Fruit fly (Drosophila melanogaster) whole organism, pupa: ENCODE data around the gene E2f2.

Source experiments
- CG10348 ChIP-seq: fragments of 200-800 bp; sonication (Bioruptor generic); IDR thresholded peaks from 2 replicates; pipeline ENCODE4 v1.3.6; 2022; ENCODE audit warnings: missing biosample characterization, missing genetic modification characterization
- CG12605 ChIP-seq: fragments of 200-800 bp; sonication (Bioruptor generic); IDR thresholded peaks from 2 replicates; pipeline ENCODE4 v1.3.6; 2022; ENCODE audit warnings: missing biosample characterization, missing genetic modification characterization
- CG13204 ChIP-seq: fragments of 200-800 bp; sonication (Bioruptor generic); optimal IDR thresholded peaks from 2 replicates; lab custom pipeline; 2018; ENCODE audit warnings: missing biosample characterization, mild to moderate bottlenecking, missing genetic modification characterization, moderate library complexity
- CG14655 ChIP-seq: fragments of 200-800 bp; sonication (Bioruptor generic); optimal IDR thresholded peaks from 3 replicates; lab custom pipeline; 2017; ENCODE audit warnings: mild to moderate bottlenecking, missing biosample characterization, missing genetic modification reagents, missing genetic modification characterization
- CG15710 ChIP-seq: fragments of 200-800 bp; sonication (Bioruptor generic); optimal IDR thresholded peaks from 2 replicates; lab custom pipeline; 2018; ENCODE audit warnings: missing biosample characterization, mild to moderate bottlenecking, missing genetic modification characterization, moderate library complexity
- CG17806 ChIP-seq: fragments of 200-800 bp; sonication (Bioruptor generic); optimal IDR thresholded peaks from 2 replicates; lab custom pipeline; 2018; ENCODE audit warnings: missing biosample characterization, mild to moderate bottlenecking, missing genetic modification characterization, moderate library complexity
- CG32121 ChIP-seq: fragments of 200-800 bp; sonication (Bioruptor generic); IDR thresholded peaks from 2 replicates; pipeline ENCODE4 v1.3.6; 2022; ENCODE audit warnings: missing biosample characterization, missing genetic modification characterization
- CG34367 ChIP-seq: fragments of 200-800 bp; sonication (Bioruptor generic); optimal IDR thresholded peaks from 2 replicates; lab custom pipeline; 2018; ENCODE audit warnings: missing biosample characterization, mild to moderate bottlenecking, missing genetic modification characterization
- CG4496 ChIP-seq: fragments of 200-800 bp; sonication (Bioruptor generic); IDR thresholded peaks from 3 replicates; pipeline ENCODE4 v1.3.6; 2022; ENCODE audit warnings: missing biosample characterization, missing genetic modification characterization
- CG8159 ChIP-seq: fragments of 200-800 bp; sonication (Bioruptor generic); optimal IDR thresholded peaks from 3 replicates; lab custom pipeline; 2018; ENCODE audit warnings: missing biosample characterization, mild to moderate bottlenecking, missing genetic modification characterization, moderate library complexity
- CG8301 ChIP-seq: fragments of 200-800 bp; sonication (Bioruptor generic); optimal IDR thresholded peaks from 2 replicates; lab custom pipeline; 2018; ENCODE audit warnings: missing biosample characterization, mild to moderate bottlenecking, missing genetic modification characterization
- CG9948 ChIP-seq: fragments of 200-800 bp; sonication (Bioruptor generic); optimal IDR thresholded peaks from 2 replicates; lab custom pipeline; 2018; ENCODE audit warnings: missing biosample characterization, mild to moderate bottlenecking, missing genetic modification characterization, moderate library complexity
- D1 ChIP-seq: fragments of 200-800 bp; sonication (Bioruptor generic); optimal IDR thresholded peaks from 2 replicates; lab custom pipeline; 2018; ENCODE audit warnings: missing biosample characterization, mild to moderate bottlenecking, missing genetic modification characterization, moderate library complexity
- EcR ChIP-seq: fragments of 200-800 bp; sonication (Bioruptor generic); optimal IDR thresholded peaks from 3 replicates; lab custom pipeline; 2019; ENCODE audit warnings: missing biosample characterization, missing genetic modification characterization, mild to moderate bottlenecking, moderate library complexity, missing genetic modification reagents
- Ets98B ChIP-seq: fragments of 200-800 bp; sonication (Bioruptor generic); IDR thresholded peaks from 2 replicates; pipeline ENCODE4 v1.3.6; 2022; ENCODE audit warnings: missing biosample characterization, missing genetic modification characterization
- Pif1A ChIP-seq: fragments of 200-800 bp; sonication (Bioruptor generic); optimal IDR thresholded peaks from 3 replicates; lab custom pipeline; 2016; ENCODE audit warnings: missing biosample characterization, missing genetic modification characterization
- Pif1B ChIP-seq: fragments of 200-800 bp; sonication (Bioruptor generic); optimal IDR thresholded peaks from 3 replicates; lab custom pipeline; 2016; ENCODE audit warnings: missing biosample characterization, missing genetic modification characterization
- Snoo ChIP-seq: fragments of 200-800 bp; sonication (Bioruptor generic); optimal IDR thresholded peaks from 3 replicates; lab custom pipeline; 2017; ENCODE audit warnings: missing biosample characterization, mild to moderate bottlenecking, missing genetic modification characterization, inconsistent platforms
- fd96Ca ChIP-seq: fragments of 200-800 bp; sonication (Bioruptor generic); IDR thresholded peaks from 3 replicates; pipeline ENCODE4 v1.3.6; 2022; ENCODE audit warnings: missing biosample characterization, missing genetic modification characterization
- gl ChIP-seq: fragments of 200-800 bp; sonication (Bioruptor generic); optimal IDR thresholded peaks from 2 replicates; lab custom pipeline; 2018; ENCODE audit warnings: missing biosample characterization, mild to moderate bottlenecking, missing genetic modification characterization
- rn ChIP-seq: fragments of 200-800 bp; sonication (Bioruptor generic); IDR thresholded peaks from 2 replicates; pipeline ENCODE4 v1.3.6; 2022; ENCODE audit warnings: missing biosample characterization, missing genetic modification characterization

The E2f2 gene

dm6 chr2L:21156156-21157040 is at the start of gene E2f2, which contains the start of gene Mpp6:
Gene E2f2, minus strand, starts transcription at chr2L:21156749.
Gene Mpp6, plus strand, starts transcription at chr2L:21156288.
- peak; percentile 4 for TF ChIP-seq CG15710 (tag; lab: Kevin White, UChicago)
- TF ChIP-seq Snoo = peak; percentile 27
- TF ChIP-seq CG10348 (GFP tag; lab: Robert Waterston, UW) = no peak
- TF ChIP-seq rn (GFP tag; lab: Robert Waterston, UW) = peak; percentile 31; the same call in 1 of the 2 replicates
- peak; percentile 29; the same call in 1 of the 2 replicates for TF ChIP-seq Ets98B
- no peak for TF ChIP-seq D1 (tag; lab: Kevin White, UChicago)
- no peak for TF ChIP-seq Pif1A (GFP tag; lab: Kevin White, UChicago)
- TF ChIP-seq CG13204 = no peak

dm6 chr2L:21206193-21206592 is 49.6 kb upstream of the E2f2 start, which contains the start of gene clumsy:
Gene clumsy, plus strand, starts transcription at chr2L:21206493.
- TF ChIP-seq CG10348 (GFP tag; lab: Robert Waterston, UW) = no peak
- no peak for TF ChIP-seq CG17806 (tag; lab: Kevin White, UChicago)
- 0 out of 3 replicates have a peak, but pooled peaks have one; percentile 23 for TF ChIP-seq CG4496 (GFP tag; lab: Robert Waterston, UW)

dm6 chr2L:21202702-21203101 is 46.2 kb upstream of the E2f2 start, which contains the start of gene CG31988:
Gene CG31988, minus strand, starts transcription at chr2L:21202802.
- TF ChIP-seq EcR (GFP tag; lab: Kevin White, UChicago) (no peak), CG32121 (GFP tag; lab: Robert Waterston, UW) (no peak), CG13204 (no peak), Pif1A (GFP tag; lab: Kevin White, UChicago) (no peak), gl (tag; lab: Kevin White, UChicago) (no peak)

dm6 chr2L:21200275-21200674 is 43.7 kb upstream of the E2f2 start, which contains the start of gene CG31624:
Gene CG31624, minus strand, starts transcription at chr2L:21200375.
- TF ChIP-seq CG15710 (tag; lab: Kevin White, UChicago) (no peak), CG14655 (no peak), fd96Ca (no peak), Pif1A (GFP tag; lab: Kevin White, UChicago) (no peak), gl (tag; lab: Kevin White, UChicago) (no peak), CG12605 (GFP tag; lab: Robert Waterston, UW) (no peak), CG8159 (no peak), Snoo (no peak), CG32121 (GFP tag; lab: Robert Waterston, UW) (no peak), rn (GFP tag; lab: Robert Waterston, UW) (no peak), CG10348 (GFP tag; lab: Robert Waterston, UW) (no peak), CG9948 (no peak), CG17806 (tag; lab: Kevin White, UChicago) (no peak), Ets98B (no peak), CG13204 (no peak), CG8301 (tag; lab: Kevin White, UChicago) (no peak), Pif1B (GFP tag; lab: Kevin White, UChicago) (no peak), D1 (tag; lab: Kevin White, UChicago) (no peak), CG4496 (GFP tag; lab: Robert Waterston, UW) (no peak), CG34367 (no peak)

- TF ChIP-seq CG4496 (GFP tag; lab: Robert Waterston, UW) = peak; percentile 52; the same call in 1 of the 3 replicates
- no peak; the same call in 1 of the 2 replicates for TF ChIP-seq Ets98B
Observed at dm6 chr2L:21198633-21199264, 42.2 kb upstream of the E2f2 start, which contains the start of gene Ret. Gene Ret, minus strand, starts transcription at chr2L:21198762.

dm6 chr2L:21197178-21197577 is 40.6 kb upstream of the E2f2 start:
- peak; percentile 45 for TF ChIP-seq CG8301 (tag; lab: Kevin White, UChicago)
- no peak for TF ChIP-seq CG10348 (GFP tag; lab: Robert Waterston, UW)
- TF ChIP-seq Pif1B (GFP tag; lab: Kevin White, UChicago) = peak; percentile 30
- TF ChIP-seq CG8159 = peak; percentile 26
- peak; percentile 53 for TF ChIP-seq CG14655
- TF ChIP-seq CG32121 (GFP tag; lab: Robert Waterston, UW) = peak; percentile 52
- TF ChIP-seq EcR (GFP tag; lab: Kevin White, UChicago) = no peak
- TF ChIP-seq gl (tag; lab: Kevin White, UChicago) = no peak
- TF ChIP-seq CG17806 (tag; lab: Kevin White, UChicago) = peak; percentile 47
- no peak for TF ChIP-seq fd96Ca
- no peak for TF ChIP-seq CG13204
- TF ChIP-seq Pif1A (GFP tag; lab: Kevin White, UChicago) = peak; percentile 18
- peak; percentile 40 for TF ChIP-seq CG9948
- TF ChIP-seq CG4496 (GFP tag; lab: Robert Waterston, UW) = peak; percentile 60; the same call in 1 of the 3 replicates
- TF ChIP-seq rn (GFP tag; lab: Robert Waterston, UW) = peak; percentile 55
- TF ChIP-seq Ets98B = peak; percentile 42; the same call in 1 of the 2 replicates
